Fruit fly (Drosophila melanogaster) whole organism, embryonic: ENCODE measurements around the gene CG11668.

Experiments used
- CG10462 ChIP-seq: fragments of 200-800 bp; sonication (Bioruptor generic); optimal IDR thresholded peaks from 2 replicates; lab custom pipeline; 2016; ENCODE audit warnings: missing biosample characterization, missing genetic modification characterization
- CG12155 ChIP-seq: fragments of 200-800 bp; sonication (Bioruptor generic); optimal IDR thresholded peaks from 3 replicates; lab custom pipeline; 2016; ENCODE audit warnings: missing biosample characterization, missing genetic modification characterization
- CG12769 ChIP-seq: fragments of 200-800 bp; sonication (Bioruptor generic); optimal IDR thresholded peaks from 2 replicates; lab custom pipeline; 2019; ENCODE audit warnings: missing biosample characterization, mild to moderate bottlenecking, missing genetic modification characterization, moderate library complexity
- CG15011 ChIP-seq: fragments of 200-800 bp; sonication (Bioruptor generic); optimal IDR thresholded peaks from 3 replicates; lab custom pipeline; 2018; ENCODE audit warnings: missing biosample characterization, mild to moderate bottlenecking, missing genetic modification characterization
- CG15601 ChIP-seq: fragments of 200-800 bp; sonication (Bioruptor generic); optimal IDR thresholded peaks from 3 replicates; lab custom pipeline; 2019; ENCODE audit warnings: missing biosample characterization, mild to moderate bottlenecking, missing genetic modification characterization, moderate library complexity
- CG1647 ChIP-seq: fragments of 200-800 bp; sonication (Bioruptor generic); optimal IDR thresholded peaks from 3 replicates; lab custom pipeline; 2016; ENCODE audit warnings: missing biosample characterization, missing genetic modification characterization
- CG17568 ChIP-seq: fragments of 200-800 bp; sonication (Bioruptor generic); optimal IDR thresholded peaks from 2 replicates; lab custom pipeline; 2018; ENCODE audit warnings: missing biosample characterization, mild to moderate bottlenecking, missing genetic modification characterization, moderate library complexity
- CG2875 ChIP-seq: fragments of 200-800 bp; sonication (Bioruptor generic); optimal IDR thresholded peaks from 2 replicates; lab custom pipeline; 2017; ENCODE audit warnings: missing biosample characterization, mild to moderate bottlenecking, missing genetic modification characterization, missing genetic modification reagents
- CG30403 ChIP-seq: fragments of 200-800 bp; sonication (Bioruptor generic); optimal IDR thresholded peaks from 3 replicates; lab custom pipeline; 2016; ENCODE audit warnings: missing biosample characterization, missing genetic modification characterization
- CG3838 ChIP-seq: fragments of 200-800 bp; sonication (Bioruptor generic); optimal IDR thresholded peaks from 3 replicates; lab custom pipeline; 2016; ENCODE audit warnings: missing biosample characterization, missing genetic modification characterization
- CG4617 ChIP-seq: fragments of 200-800 bp; sonication (Bioruptor generic); optimal IDR thresholded peaks from 3 replicates; lab custom pipeline; 2016; ENCODE audit warnings: missing biosample characterization, missing genetic modification characterization, borderline replicate concordance
- CG6175 ChIP-seq: fragments of 200-800 bp; sonication (Bioruptor generic); IDR thresholded peaks from 3 replicates; pipeline ENCODE4 v1.3.6; 2022; ENCODE audit warnings: missing biosample characterization, missing genetic modification characterization
- CG7271 ChIP-seq: fragments of 200-800 bp; sonication (Bioruptor generic); optimal IDR thresholded peaks from 2 replicates; lab custom pipeline; 2018; ENCODE audit warnings: missing biosample characterization, mild to moderate bottlenecking, missing genetic modification characterization, moderate library complexity
- CG7372 ChIP-seq: fragments of 200-800 bp; sonication (Bioruptor generic); IDR thresholded peaks from 2 replicates; pipeline ENCODE4 v1.3.6; 2022; ENCODE audit warnings: missing biosample characterization, missing genetic modification characterization
- CG7987 ChIP-seq: fragments of 200-800 bp; sonication (Bioruptor generic); optimal IDR thresholded peaks from 2 replicates; lab custom pipeline; 2018; ENCODE audit warnings: missing biosample characterization, mild to moderate bottlenecking, missing genetic modification characterization, moderate library complexity
- CG8765 ChIP-seq: fragments of 200-800 bp; sonication (Bioruptor generic); IDR thresholded peaks from 2 replicates; pipeline ENCODE4 v1.3.6; 2022; ENCODE audit warnings: missing biosample characterization, missing genetic modification characterization
- Dip2 ChIP-seq: fragments of 200-800 bp; sonication (Bioruptor generic); IDR thresholded peaks from 2 replicates; pipeline ENCODE4 v1.3.6; 2022; ENCODE audit warnings: missing biosample characterization, missing genetic modification characterization
- Dip3 ChIP-seq: fragments of 200-800 bp; sonication (Bioruptor generic); optimal IDR thresholded peaks from 3 replicates; lab custom pipeline; 2016; ENCODE audit warnings: missing biosample characterization, missing genetic modification characterization
- E2f1 ChIP-seq: fragments of 200-800 bp; sonication (Bioruptor generic); IDR thresholded peaks from 2 replicates; pipeline ENCODE4 v1.3.6; 2022; ENCODE audit warnings: missing biosample characterization, missing genetic modification characterization
- GATAe ChIP-seq: fragments of 200-800 bp; sonication (Bioruptor generic); conservative IDR thresholded peaks from 2 replicates; pipeline ENCODE4 v1.3.6; 2022; ENCODE audit warnings: missing biosample characterization, missing genetic modification characterization
- Rx ChIP-seq: fragments of 200-800 bp; sonication (Bioruptor generic); IDR thresholded peaks from 2 replicates; pipeline ENCODE4 v1.3.6; 2022; ENCODE audit warnings: missing biosample characterization, missing genetic modification characterization
- Vsx1 ChIP-seq: fragments of 200-800 bp; sonication (Bioruptor generic); optimal IDR thresholded peaks from 2 replicates; lab custom pipeline; 2017; ENCODE audit warnings: missing biosample characterization, mild to moderate bottlenecking, missing genetic modification characterization, missing genetic modification reagents
- YL-1 ChIP-seq: fragments of 200-800 bp; sonication (Bioruptor generic); optimal IDR thresholded peaks from 3 replicates; lab custom pipeline; 2017; ENCODE audit warnings: missing biosample characterization, mild to moderate bottlenecking, missing genetic modification characterization
- az2 ChIP-seq: fragments of 200-800 bp; sonication (Bioruptor generic); optimal IDR thresholded peaks from 3 replicates; lab custom pipeline; 2016; ENCODE audit warnings: missing biosample characterization, missing genetic modification characterization
- crc ChIP-seq: fragments of 200-800 bp; sonication (Bioruptor generic); optimal IDR thresholded peaks from 2 replicates; lab custom pipeline; 2016; ENCODE audit warnings: missing biosample characterization, missing genetic modification characterization
- crp ChIP-seq, 2 experiments: fragments of 200-800 bp; sonication (Bioruptor generic); optimal IDR thresholded peaks; 2 replicates in 1 of 2; 3 replicates in 1 of 2; lab custom pipeline; 2017; ENCODE audit warnings: missing biosample characterization in 2 of 2, missing genetic modification characterization in 2 of 2, mild to moderate bottlenecking in 1 of 2, moderate library complexity in 1 of 2
- ftz-f1 ChIP-seq: fragments of 200-800 bp; sonication (Bioruptor generic); optimal IDR thresholded peaks from 2 replicates; lab custom pipeline; 2016; ENCODE audit warnings: missing biosample characterization, missing genetic modification characterization
- hb ChIP-seq: fragments of 200-800 bp; sonication (Bioruptor generic); IDR thresholded peaks from 3 replicates; pipeline ENCODE4 v1.3.6; 2022; ENCODE audit warnings: missing biosample characterization, missing genetic modification characterization; ENCODE audit not compliant: partially characterized antibody
- kni ChIP-seq: fragments of 200-800 bp; sonication (Bioruptor generic); optimal IDR thresholded peaks from 3 replicates; lab custom pipeline; 2017; ENCODE audit warnings: mild to moderate bottlenecking, missing biosample characterization, missing genetic modification reagents, missing genetic modification characterization
- mirr ChIP-seq: fragments of 200-800 bp; sonication (Bioruptor generic); optimal IDR thresholded peaks from 3 replicates; lab custom pipeline; 2018; ENCODE audit warnings: missing biosample characterization, mild to moderate bottlenecking, missing genetic modification characterization
- mld ChIP-seq: fragments of 200-800 bp; sonication (Bioruptor generic); IDR thresholded peaks from 3 replicates; pipeline ENCODE4 v1.3.6; 2022; ENCODE audit warnings: missing biosample characterization, missing genetic modification characterization; ENCODE audit not compliant: partially characterized antibody
- nau ChIP-seq: fragments of 200-800 bp; sonication (Bioruptor generic); optimal IDR thresholded peaks from 3 replicates; lab custom pipeline; 2017; ENCODE audit warnings: missing biosample characterization, mild to moderate bottlenecking, missing genetic modification characterization, missing genetic modification reagents
- pfk ChIP-seq: fragments of 200-800 bp; sonication (Bioruptor generic); optimal IDR thresholded peaks from 2 replicates; lab custom pipeline; 2018; ENCODE audit warnings: missing biosample characterization, mild to moderate bottlenecking, missing genetic modification characterization, moderate library complexity
- pzg ChIP-seq: fragments of 200-800 bp; sonication (Bioruptor generic); optimal IDR thresholded peaks from 3 replicates; lab custom pipeline; 2018; ENCODE audit warnings: missing biosample characterization, mild to moderate bottlenecking, missing genetic modification characterization, moderate library complexity
- run ChIP-seq: fragments of 200-800 bp; sonication (Bioruptor generic); optimal IDR thresholded peaks from 3 replicates; lab custom pipeline; 2018; ENCODE audit warnings: missing biosample characterization, mild to moderate bottlenecking, missing genetic modification characterization
- schlank ChIP-seq: fragments of 200-800 bp; sonication (Bioruptor generic); optimal IDR thresholded peaks from 2 replicates; lab custom pipeline; 2018; ENCODE audit warnings: missing biosample characterization, mild to moderate bottlenecking, missing genetic modification characterization
- sens ChIP-seq: fragments of 200-800 bp; sonication (Bioruptor generic); peaks from one replicate; lab custom pipeline; 2016; ENCODE audit warnings: missing biosample characterization, missing genetic modification characterization
- sug ChIP-seq: fragments of 200-800 bp; optimal IDR thresholded peaks from 2 replicates; lab custom pipeline; 2019; ENCODE audit warnings: missing biosample characterization, mild to moderate bottlenecking, missing genetic modification characterization, moderate library complexity
- tio ChIP-seq: fragments of 200-800 bp; sonication (Bioruptor generic); optimal IDR thresholded peaks from 2 replicates; lab custom pipeline; 2017; ENCODE audit warnings: missing biosample characterization, missing genetic modification characterization, inconsistent platforms
- tna ChIP-seq: fragments of 200-800 bp; sonication (Bioruptor generic); IDR thresholded peaks from 2 replicates; pipeline ENCODE4 v1.3.6; 2022; ENCODE audit warnings: missing biosample characterization, missing genetic modification characterization; ENCODE audit not compliant: partially characterized antibody
- unc-4 ChIP-seq: fragments of 200-800 bp; sonication (Bioruptor generic); IDR thresholded peaks from 2 replicates; pipeline ENCODE4 v1.3.6; 2022; ENCODE audit warnings: missing biosample characterization, missing genetic modification characterization; ENCODE audit not compliant: partially characterized antibody
- zfh1 ChIP-seq: fragments of 200-800 bp; sonication (Bioruptor generic); IDR thresholded peaks from 3 replicates; pipeline ENCODE4 v1.3.6; 2022; ENCODE audit warnings: missing biosample characterization, missing genetic modification characterization

CG11668 gene

DNA sequence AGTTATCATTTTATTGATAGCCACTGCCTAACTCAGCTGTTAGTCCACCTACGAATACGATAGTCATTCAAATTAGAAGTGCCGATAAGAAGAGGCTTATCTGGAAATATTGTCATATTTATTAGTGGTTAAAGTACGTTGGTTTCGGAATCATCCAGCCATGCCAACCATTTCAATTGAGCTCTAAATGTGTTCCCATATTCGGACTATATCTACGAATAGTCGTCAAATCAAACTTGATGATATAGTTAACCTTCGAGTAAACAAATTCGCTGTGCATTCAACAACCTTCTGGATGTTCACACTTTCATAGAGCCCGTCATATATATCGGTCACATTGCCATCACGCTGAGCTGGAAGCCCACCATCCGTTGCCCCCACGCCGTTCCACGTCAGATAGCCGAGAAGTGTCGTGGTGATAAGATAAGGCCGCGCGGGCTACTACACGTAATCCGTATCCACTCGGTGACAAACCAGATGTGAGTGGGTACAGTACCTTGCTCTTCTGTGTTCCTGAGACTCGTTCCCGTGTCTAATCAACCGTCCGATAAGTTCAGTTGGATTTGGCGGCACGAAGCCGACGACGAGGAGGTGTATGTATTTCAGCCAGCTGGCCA is 19.8 kb upstream of the CG11668 start (continued):
- TF ChIP-seq unc-4 (GFP tag; lab: Robert Waterston, UW) (no peak), az2 (GFP tag; lab: Kevin White, UChicago) (no peak), CG15601 (tag; lab: Kevin White, UChicago) (no peak), CG10462 (no peak), Vsx1 (GFP tag; lab: Kevin White, UChicago) (no peak), crp (GFP tag; optimal IDR thresholded peaks at IDR 0.05; lab: Kevin White, UChicago) (no peak), pzg (GFP tag; lab: Kevin White, UChicago) (no peak), Dip2 (GFP tag; lab: Robert Waterston, UW) (no peak), ftz-f1 (GFP tag; lab: Kevin White, UChicago) (peak; percentile 7), schlank (tag; lab: Kevin White, UChicago) (no peak), sug (peak; percentile 94), sens (no peak), CG8765 (GFP tag; lab: Robert Waterston, UW) (no peak), pfk (GFP tag; lab: Kevin White, UChicago) (peak; percentile 1), nau (no peak), run (tag; lab: Kevin White, UChicago) (peak; percentile 55), CG12155 (GFP tag; lab: Kevin White, UChicago) (no peak), mirr (GFP tag; lab: Kevin White, UChicago) (peak; percentile 86), CG4617 (GFP tag; lab: Kevin White, UChicago) (no peak), CG3838 (no peak), zfh1 (GFP tag; lab: Robert Waterston, UW) (no peak), CG7271 (no peak), Dip3 (GFP tag; lab: Kevin White, UChicago) (no peak), kni (no peak), YL-1 (no peak), CG15011 (GFP tag; lab: Kevin White, UChicago) (no peak)

dm6 chr3R:13018995-13019394 is 19.2 kb upstream of the CG11668 start:
- no peak for TF ChIP-seq CG17568 (GFP tag; lab: Kevin White, UChicago)
- no peak for TF ChIP-seq CG7271
- no peak for TF ChIP-seq Rx (GFP tag; lab: Robert Waterston, UW)
- TF ChIP-seq crc (GFP tag; lab: Kevin White, UChicago) = no peak
- TF ChIP-seq CG2875 (GFP tag; lab: Kevin White, UChicago) = no peak
- TF ChIP-seq CG12769 (tag; lab: Kevin White, UChicago) = no peak
- TF ChIP-seq CG7987 = no peak
- no peak for TF ChIP-seq hb (GFP tag; lab: Robert Waterston, UW)
- no peak for TF ChIP-seq CG30403
- TF ChIP-seq mld (GFP tag; lab: Robert Waterston, UW) = no peak
- no peak for TF ChIP-seq CG6175 (GFP tag; lab: Robert Waterston, UW)
- TF ChIP-seq CG7372 (GFP tag; lab: Robert Waterston, UW) = no peak
- no peak for TF ChIP-seq E2f1 (GFP tag; lab: Robert Waterston, UW)
- no peak for TF ChIP-seq tna
- TF ChIP-seq CG1647 (GFP tag; lab: Kevin White, UChicago) = no peak
- no peak for TF ChIP-seq GATAe (GFP tag; lab: Robert Waterston, UW)
- no peak for TF ChIP-seq tio (GFP tag; lab: Kevin White, UChicago)
